Fruit fly (Drosophila melanogaster) Kc167 (cell line): ENCODE results near the gene CG2854.

Source experiments
- Myc ChIP-seq: fragments of >200 bp; optimal IDR thresholded peaks from 2 replicates; lab custom pipeline; 2017; ENCODE audit warnings: missing external identifiers
- Sin3A ChIP-seq: fragments of >200 bp; optimal IDR thresholded peaks from 2 replicates; lab custom pipeline; 2018; ENCODE audit warnings: missing external identifiers
- h ChIP-seq: fragments of >200 bp; optimal IDR thresholded peaks from 3 replicates; lab custom pipeline; 2018; ENCODE audit warnings: missing external identifiers
- insv ChIP-seq: fragments of >200 bp; optimal IDR thresholded peaks from 3 replicates; lab custom pipeline; 2018; ENCODE audit warnings: missing external identifiers
- psq ChIP-seq: fragments of >200 bp; optimal IDR thresholded peaks from 2 replicates; lab custom pipeline; 2017; ENCODE audit warnings: missing external identifiers
- ttk ChIP-seq: sonication (Bioruptor generic); optimal IDR thresholded peaks from 2 replicates; lab custom pipeline; 2017; ENCODE audit warnings: missing external identifiers

CG2854 gene

dm6 chrX:2323661-2324293 is 3.2 kb upstream of the CG2854 start:
- TF ChIP-seq Myc (lab: Kevin White, UChicago) (no peak), insv (lab: Kevin White, UChicago) (no peak), h (no peak), Sin3A (lab: Kevin White, UChicago) (no peak), psq (lab: Kevin White, UChicago) (no peak), ttk (lab: Kevin White, UChicago) (no peak)

DNA sequence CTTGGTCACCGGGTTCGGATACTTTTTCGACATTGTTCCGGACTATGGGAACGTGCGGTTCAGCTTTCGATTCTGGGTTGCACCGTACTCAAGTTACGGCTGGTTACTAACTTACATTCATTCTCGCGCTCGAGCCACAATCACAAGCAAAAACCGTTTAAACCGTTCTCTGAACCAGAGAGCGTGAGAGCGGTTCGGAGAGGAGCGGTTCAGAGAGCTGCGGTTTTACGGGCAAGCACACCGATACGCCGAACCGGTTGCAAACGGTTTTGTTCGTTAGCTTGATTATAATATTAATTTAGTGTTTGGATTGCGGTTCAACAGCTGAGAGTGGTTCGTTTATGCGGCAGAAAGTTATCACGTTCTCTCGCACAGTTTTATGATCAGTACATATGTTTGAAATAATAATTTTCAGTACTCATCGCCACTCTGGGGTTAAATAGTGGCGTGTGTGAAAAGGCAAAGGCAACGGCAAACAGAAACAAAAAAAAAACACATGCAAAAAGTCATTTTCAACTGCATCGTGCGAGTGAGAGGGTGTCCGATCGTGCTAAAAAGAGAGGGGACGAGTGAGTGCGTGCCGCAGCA is 1.2 kb upstream of the CG2854 start, which contains the start of gene CG14050:
Gene CG14050, minus strand, starts transcription at position 560 of the 588 bp plus-strand sequence.
- TF ChIP-seq psq (lab: Kevin White, UChicago) (no peak), ttk (lab: Kevin White, UChicago) (no peak)

DNA sequence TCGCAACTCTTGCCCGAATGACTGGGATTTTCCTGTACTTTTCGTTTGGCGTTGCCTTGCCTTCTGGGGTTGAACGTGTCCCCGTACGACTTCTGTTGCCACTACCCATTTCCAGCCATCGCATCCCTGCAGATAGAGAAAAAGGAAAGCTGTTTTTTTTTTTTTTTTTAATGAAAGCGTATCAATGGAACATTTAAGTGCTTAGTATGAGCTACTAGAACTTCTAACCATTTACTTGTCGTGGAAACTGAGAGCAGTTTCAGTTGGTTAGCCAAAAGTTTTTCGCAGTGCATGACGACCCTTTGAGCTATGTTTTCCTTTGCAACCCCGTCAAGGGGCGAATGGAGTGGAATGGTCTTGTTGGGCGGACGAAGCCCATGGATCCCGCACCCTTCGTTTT is 2.4 kb downstream of the CG2854 start:
- no peak for TF ChIP-seq insv (lab: Kevin White, UChicago)

DNA sequence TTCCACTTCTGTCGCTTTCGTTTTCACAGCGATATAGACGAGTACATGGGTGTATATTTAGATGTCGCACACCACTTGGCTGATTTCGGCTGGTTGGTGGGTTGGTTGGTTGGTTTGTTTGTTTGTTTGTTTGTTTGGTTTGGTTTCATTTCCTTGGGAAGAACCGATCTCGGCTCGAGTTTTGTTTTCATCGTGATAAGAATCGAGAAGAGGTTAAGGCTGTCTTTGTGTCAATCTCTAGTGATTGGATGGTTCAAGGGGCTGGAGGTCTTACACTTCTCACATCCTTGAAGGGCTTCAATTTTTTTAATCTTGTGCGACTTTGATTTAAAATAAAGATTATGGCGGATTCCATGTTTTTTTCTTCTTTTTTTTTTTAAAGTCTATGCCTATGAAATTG is 5.9 kb downstream of the CG2854 start:
- TF ChIP-seq Sin3A (lab: Kevin White, UChicago) (no peak), Myc (lab: Kevin White, UChicago) (no peak), insv (lab: Kevin White, UChicago) (no peak), h (no peak), ttk (lab: Kevin White, UChicago) (no peak), psq (lab: Kevin White, UChicago) (no peak)

- no peak for TF ChIP-seq Myc (lab: Kevin White, UChicago)
- no peak for TF ChIP-seq insv (lab: Kevin White, UChicago)
- no peak for TF ChIP-seq psq (lab: Kevin White, UChicago)
- no peak for TF ChIP-seq Sin3A (lab: Kevin White, UChicago)
- no peak for TF ChIP-seq ttk (lab: Kevin White, UChicago)
- no peak for TF ChIP-seq h
Observed at dm6 chrX:2334025-2334424, 7.1 kb downstream of the CG2854 start.

DNA sequence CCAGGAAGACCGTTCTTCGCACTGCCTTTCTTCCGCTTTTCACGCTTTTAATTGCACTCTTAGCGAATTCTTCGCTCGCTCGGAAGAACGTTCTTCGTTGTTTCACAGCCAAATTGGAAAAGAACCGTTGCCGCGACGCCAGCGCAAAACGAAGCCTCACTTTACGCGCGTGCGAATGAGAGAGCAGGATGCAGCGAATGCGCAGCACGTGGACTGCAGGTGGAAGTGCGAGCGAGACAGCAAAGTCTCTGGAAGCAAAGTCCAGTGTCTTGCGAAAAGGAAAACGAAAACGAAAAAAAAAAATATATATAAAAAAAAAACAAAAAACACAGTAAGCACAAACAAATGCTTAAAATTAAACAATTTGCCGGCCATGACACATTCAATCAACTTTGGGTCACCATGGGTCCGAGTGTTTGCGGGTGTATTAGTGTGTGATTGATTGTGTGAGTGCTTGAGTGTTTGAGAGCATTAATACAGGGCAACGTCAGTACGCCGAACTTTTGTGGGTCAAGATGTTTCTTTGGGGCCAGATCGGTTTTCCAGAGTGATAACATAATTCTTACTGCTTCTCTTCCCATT is 7.7 kb downstream of the CG2854 start, which contains the start of gene Ilp6:
Gene Ilp6, minus strand, starts transcription at position 103 of the 582 bp plus-strand sequence.
- no peak for TF ChIP-seq Sin3A (lab: Kevin White, UChicago)
- no peak for TF ChIP-seq Myc (lab: Kevin White, UChicago)
- no peak for TF ChIP-seq psq (lab: Kevin White, UChicago)
- TF ChIP-seq insv (lab: Kevin White, UChicago): no peak
- TF ChIP-seq h: no peak
- no peak for TF ChIP-seq ttk (lab: Kevin White, UChicago)

DNA sequence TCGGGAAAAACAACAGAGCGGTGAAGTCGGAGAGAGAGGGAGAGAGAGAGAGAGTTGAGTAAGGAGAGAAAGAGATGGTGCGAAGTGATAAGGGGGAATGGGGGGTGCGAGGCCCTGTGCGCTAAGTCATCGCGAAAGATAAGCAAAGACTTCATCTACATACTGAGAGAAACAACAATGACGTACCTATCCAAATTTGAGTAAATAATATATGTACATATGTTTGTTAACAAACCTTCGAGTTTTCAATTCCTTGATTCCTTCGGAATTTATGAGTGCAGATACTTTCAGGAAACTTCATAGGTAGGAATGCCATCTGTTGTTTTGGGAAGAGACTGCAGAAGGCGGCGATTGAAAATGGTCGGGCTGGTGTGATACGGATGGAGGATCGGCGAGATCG is 9.5 kb downstream of the CG2854 start:
- TF ChIP-seq h: no peak
- TF ChIP-seq ttk (lab: Kevin White, UChicago): no peak
- no peak for TF ChIP-seq Myc (lab: Kevin White, UChicago)
- no peak for TF ChIP-seq Sin3A (lab: Kevin White, UChicago)
- no peak for TF ChIP-seq psq (lab: Kevin White, UChicago)
- no peak for TF ChIP-seq insv (lab: Kevin White, UChicago)

DNA sequence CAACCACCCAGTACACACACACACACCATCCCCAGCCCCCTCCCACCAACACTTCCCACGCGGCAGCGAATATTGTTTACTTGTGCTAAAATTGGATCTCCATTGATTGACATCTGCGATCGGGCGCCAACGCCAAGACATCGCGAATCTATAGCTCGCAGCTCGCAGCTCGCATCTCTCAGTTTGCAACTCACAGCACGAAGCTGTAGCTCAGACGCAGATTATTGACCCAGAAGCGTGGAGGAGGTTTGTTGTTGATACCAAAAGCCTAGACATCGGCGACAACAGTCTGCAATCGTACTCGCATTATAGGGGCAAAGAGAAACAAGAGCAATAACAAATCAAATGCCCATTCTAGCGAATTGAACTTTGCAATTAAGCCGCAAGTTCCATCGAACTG is 10.3 kb downstream of the CG2854 start:
- TF ChIP-seq h (no peak), Sin3A (lab: Kevin White, UChicago) (no peak), ttk (lab: Kevin White, UChicago) (no peak), psq (lab: Kevin White, UChicago) (no peak), insv (lab: Kevin White, UChicago) (no peak)

- TF ChIP-seq h (no peak), ttk (lab: Kevin White, UChicago) (no peak), psq (lab: Kevin White, UChicago) (no peak), Myc (lab: Kevin White, UChicago) (no peak), Sin3A (lab: Kevin White, UChicago) (no peak), insv (lab: Kevin White, UChicago) (no peak)
Observed at dm6 chrX:2340009-2340733, 13.2 kb downstream of the CG2854 start.

dm6 chrX:2344370-2344769 is 17.4 kb downstream of the CG2854 start, which contains the start of gene mRpL14:
mRpL14 (minus strand) TSS chrX:2344649.
- no peak for TF ChIP-seq h
- TF ChIP-seq ttk (lab: Kevin White, UChicago): no peak
- TF ChIP-seq insv (lab: Kevin White, UChicago): no peak
- TF ChIP-seq Sin3A (lab: Kevin White, UChicago): no peak
- no peak for TF ChIP-seq Myc (lab: Kevin White, UChicago)
- TF ChIP-seq psq (lab: Kevin White, UChicago): no peak

dm6 chrX:2349510-2350227 is 22.7 kb downstream of the CG2854 start:
- TF ChIP-seq insv (lab: Kevin White, UChicago) (no peak), Sin3A (lab: Kevin White, UChicago) (no peak), psq (lab: Kevin White, UChicago) (no peak), h (no peak), ttk (lab: Kevin White, UChicago) (no peak), Myc (lab: Kevin White, UChicago) (no peak)
